Fruit fly (Drosophila melanogaster) whole organism, pupa: ENCODE measurements around the gene CG18178.
A peak's percentile ranks its signal among the peaks of the same experiment; 100 is the strongest.

Source experiments
- CG10348 ChIP-seq: fragments of 200-800 bp; sonication (Bioruptor generic); IDR thresholded peaks from 2 replicates; pipeline ENCODE4 v1.3.6; 2022; ENCODE audit warnings: missing biosample characterization, missing genetic modification characterization
- CG12605 ChIP-seq: fragments of 200-800 bp; sonication (Bioruptor generic); IDR thresholded peaks from 2 replicates; pipeline ENCODE4 v1.3.6; 2022; ENCODE audit warnings: missing biosample characterization, missing genetic modification characterization
- CG13204 ChIP-seq: fragments of 200-800 bp; sonication (Bioruptor generic); optimal IDR thresholded peaks from 2 replicates; lab custom pipeline; 2018; ENCODE audit warnings: missing biosample characterization, mild to moderate bottlenecking, missing genetic modification characterization, moderate library complexity
- CG14655 ChIP-seq: fragments of 200-800 bp; sonication (Bioruptor generic); optimal IDR thresholded peaks from 3 replicates; lab custom pipeline; 2017; ENCODE audit warnings: mild to moderate bottlenecking, missing biosample characterization, missing genetic modification reagents, missing genetic modification characterization
- CG15710 ChIP-seq: fragments of 200-800 bp; sonication (Bioruptor generic); optimal IDR thresholded peaks from 2 replicates; lab custom pipeline; 2018; ENCODE audit warnings: missing biosample characterization, mild to moderate bottlenecking, missing genetic modification characterization, moderate library complexity
- CG17806 ChIP-seq: fragments of 200-800 bp; sonication (Bioruptor generic); optimal IDR thresholded peaks from 2 replicates; lab custom pipeline; 2018; ENCODE audit warnings: missing biosample characterization, mild to moderate bottlenecking, missing genetic modification characterization, moderate library complexity
- CG32121 ChIP-seq: fragments of 200-800 bp; sonication (Bioruptor generic); IDR thresholded peaks from 2 replicates; pipeline ENCODE4 v1.3.6; 2022; ENCODE audit warnings: missing biosample characterization, missing genetic modification characterization
- CG34367 ChIP-seq: fragments of 200-800 bp; sonication (Bioruptor generic); optimal IDR thresholded peaks from 2 replicates; lab custom pipeline; 2018; ENCODE audit warnings: missing biosample characterization, mild to moderate bottlenecking, missing genetic modification characterization
- CG4496 ChIP-seq: fragments of 200-800 bp; sonication (Bioruptor generic); IDR thresholded peaks from 3 replicates; pipeline ENCODE4 v1.3.6; 2022; ENCODE audit warnings: missing biosample characterization, missing genetic modification characterization
- CG8159 ChIP-seq: fragments of 200-800 bp; sonication (Bioruptor generic); optimal IDR thresholded peaks from 3 replicates; lab custom pipeline; 2018; ENCODE audit warnings: missing biosample characterization, mild to moderate bottlenecking, missing genetic modification characterization, moderate library complexity
- CG8301 ChIP-seq: fragments of 200-800 bp; sonication (Bioruptor generic); optimal IDR thresholded peaks from 2 replicates; lab custom pipeline; 2018; ENCODE audit warnings: missing biosample characterization, mild to moderate bottlenecking, missing genetic modification characterization
- CG9948 ChIP-seq: fragments of 200-800 bp; sonication (Bioruptor generic); optimal IDR thresholded peaks from 2 replicates; lab custom pipeline; 2018; ENCODE audit warnings: missing biosample characterization, mild to moderate bottlenecking, missing genetic modification characterization, moderate library complexity
- D1 ChIP-seq: fragments of 200-800 bp; sonication (Bioruptor generic); optimal IDR thresholded peaks from 2 replicates; lab custom pipeline; 2018; ENCODE audit warnings: missing biosample characterization, mild to moderate bottlenecking, missing genetic modification characterization, moderate library complexity
- EcR ChIP-seq: fragments of 200-800 bp; sonication (Bioruptor generic); optimal IDR thresholded peaks from 3 replicates; lab custom pipeline; 2019; ENCODE audit warnings: missing biosample characterization, missing genetic modification characterization, mild to moderate bottlenecking, moderate library complexity, missing genetic modification reagents
- Ets98B ChIP-seq: fragments of 200-800 bp; sonication (Bioruptor generic); IDR thresholded peaks from 2 replicates; pipeline ENCODE4 v1.3.6; 2022; ENCODE audit warnings: missing biosample characterization, missing genetic modification characterization
- Pif1A ChIP-seq: fragments of 200-800 bp; sonication (Bioruptor generic); optimal IDR thresholded peaks from 3 replicates; lab custom pipeline; 2016; ENCODE audit warnings: missing biosample characterization, missing genetic modification characterization
- Pif1B ChIP-seq: fragments of 200-800 bp; sonication (Bioruptor generic); optimal IDR thresholded peaks from 3 replicates; lab custom pipeline; 2016; ENCODE audit warnings: missing biosample characterization, missing genetic modification characterization
- Snoo ChIP-seq: fragments of 200-800 bp; sonication (Bioruptor generic); optimal IDR thresholded peaks from 3 replicates; lab custom pipeline; 2017; ENCODE audit warnings: missing biosample characterization, mild to moderate bottlenecking, missing genetic modification characterization, inconsistent platforms
- fd96Ca ChIP-seq: fragments of 200-800 bp; sonication (Bioruptor generic); IDR thresholded peaks from 3 replicates; pipeline ENCODE4 v1.3.6; 2022; ENCODE audit warnings: missing biosample characterization, missing genetic modification characterization
- gl ChIP-seq: fragments of 200-800 bp; sonication (Bioruptor generic); optimal IDR thresholded peaks from 2 replicates; lab custom pipeline; 2018; ENCODE audit warnings: missing biosample characterization, mild to moderate bottlenecking, missing genetic modification characterization
- rn ChIP-seq: fragments of 200-800 bp; sonication (Bioruptor generic); IDR thresholded peaks from 2 replicates; pipeline ENCODE4 v1.3.6; 2022; ENCODE audit warnings: missing biosample characterization, missing genetic modification characterization

Gene CG18178

DNA sequence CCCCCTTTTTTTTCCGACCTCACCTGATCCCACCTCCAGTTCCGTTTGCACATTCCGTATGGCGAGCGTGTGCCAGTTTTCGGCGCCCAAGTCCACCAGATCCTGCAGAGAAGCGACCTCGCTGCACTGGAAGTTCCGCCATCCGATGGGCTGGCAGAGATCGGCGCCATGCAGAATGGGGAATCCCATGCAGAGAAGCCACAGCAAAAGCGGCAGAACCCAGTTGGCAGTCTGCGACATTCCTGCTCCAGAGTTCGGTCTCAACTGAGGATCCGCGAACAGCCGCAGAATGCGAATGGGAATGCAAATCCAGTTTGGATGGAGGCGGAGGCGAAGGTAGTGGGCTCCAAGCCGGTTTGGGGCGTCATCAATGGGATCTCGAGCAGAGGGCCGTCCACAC, 14.6 kb upstream of the CG18178 start, which contains the start of gene CG6749:
Gene CG6749 (minus strand): TSS at position 245 of the 400 bp plus-strand sequence.
- TF ChIP-seq fd96Ca (GFP tag; lab: Robert Waterston, UW) = 0 out of 3 replicates have a peak, but pooled peaks have one; percentile 25
- no peak for TF ChIP-seq gl (tag; lab: Kevin White, UChicago)
- no peak for TF ChIP-seq Snoo (tag; lab: Kevin White, UChicago)
- TF ChIP-seq CG12605 (GFP tag; lab: Robert Waterston, UW) = no peak

- TF ChIP-seq Ets98B (GFP tag; lab: Robert Waterston, UW) (peak; percentile 14; the same call in 1 of the 2 replicates), Snoo (tag; lab: Kevin White, UChicago) (peak; percentile 6), CG15710 (no peak), CG9948 (no peak)
Measured at dm6 chr3L:9729795-9730421, 11.0 kb upstream of the CG18178 start, which contains the start of gene ATPsynB. TSS of gene ATPsynB (plus strand) at chr3L:9729999.

DNA sequence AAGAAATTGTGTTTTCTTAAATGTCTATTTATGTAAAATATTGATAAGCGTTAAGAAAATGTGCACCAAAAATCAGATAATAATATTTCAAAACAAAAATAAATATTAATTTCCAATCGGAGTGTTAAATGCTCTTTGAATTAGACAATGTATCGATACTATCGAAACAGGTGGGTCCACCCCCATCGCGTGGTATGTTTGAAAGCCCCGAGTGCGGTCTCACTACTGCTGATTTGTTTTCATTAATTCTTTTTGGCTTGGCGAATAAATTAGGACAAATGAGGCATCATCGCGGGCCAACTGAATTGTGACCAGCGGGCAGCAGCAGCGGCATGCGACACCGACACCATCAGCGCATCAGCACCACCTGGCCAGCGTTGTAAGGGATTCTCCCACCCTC, 7.8 kb upstream of the CG18178 start, which contains the start of gene Naa60:
Gene Naa60 (plus strand): TSS at position 189 of the 400 bp plus-strand sequence.
- peak; percentile 50 for TF ChIP-seq CG8159 (tag; lab: Kevin White, UChicago)
- no peak for TF ChIP-seq CG9948
- no peak for TF ChIP-seq CG10348
- TF ChIP-seq, all 21 proteins: peak for 1

- TF ChIP-seq EcR (no peak), CG12605 (GFP tag; lab: Robert Waterston, UW) (no peak), CG4496 (GFP tag; lab: Robert Waterston, UW) (peak; percentile 79), Pif1A (no peak), D1 (no peak), CG32121 (GFP tag; lab: Robert Waterston, UW) (peak; percentile 65; the same call in 1 of the 2 replicates), fd96Ca (GFP tag; lab: Robert Waterston, UW) (no peak), CG8159 (tag; lab: Kevin White, UChicago) (peak; percentile 56), CG34367 (tag; lab: Kevin White, UChicago) (no peak), CG15710 (peak; percentile 59), CG17806 (peak; percentile 45), CG9948 (peak; percentile 28), Snoo (tag; lab: Kevin White, UChicago) (peak; percentile 60), gl (tag; lab: Kevin White, UChicago) (peak; percentile 12), CG13204 (GFP tag; lab: Kevin White, UChicago) (no peak), Ets98B (GFP tag; lab: Robert Waterston, UW) (peak; percentile 50; the same call in 1 of the 2 replicates), Pif1B (no peak), CG14655 (GFP tag; lab: Kevin White, UChicago) (no peak)
Measured at dm6 chr3L:9723108-9723507, 4.2 kb upstream of the CG18178 start, which contains the start of the genes nbs and defl. TSS of gene nbs (minus strand) at chr3L:9723194. TSS of gene defl (plus strand) at chr3L:9723423.

- TF ChIP-seq CG34367 (tag; lab: Kevin White, UChicago) (no peak), CG4496 (GFP tag; lab: Robert Waterston, UW) (no peak), EcR (no peak), Ets98B (GFP tag; lab: Robert Waterston, UW) (no peak), Snoo (tag; lab: Kevin White, UChicago) (no peak), D1 (no peak), CG13204 (GFP tag; lab: Kevin White, UChicago) (no peak), Pif1B (no peak), CG8301 (tag; lab: Kevin White, UChicago) (no peak), gl (tag; lab: Kevin White, UChicago) (no peak), CG15710 (no peak), fd96Ca (GFP tag; lab: Robert Waterston, UW) (no peak), CG17806 (no peak)
Measured at dm6 chr3L:9720102-9720501, 1.2 kb upstream of the CG18178 start.

- TF ChIP-seq Snoo (tag; lab: Kevin White, UChicago) (no peak), D1 (no peak), Ets98B (GFP tag; lab: Robert Waterston, UW) (no peak), Pif1B (no peak), CG17806 (no peak), gl (tag; lab: Kevin White, UChicago) (no peak), rn (no peak), CG12605 (GFP tag; lab: Robert Waterston, UW) (no peak), CG8159 (tag; lab: Kevin White, UChicago) (no peak), CG32121 (GFP tag; lab: Robert Waterston, UW) (no peak)
- TF ChIP-seq, all 21 proteins: peak for 0
Measured at dm6 chr3L:9717839-9718238, 1.1 kb downstream of the CG18178 start.

DNA sequence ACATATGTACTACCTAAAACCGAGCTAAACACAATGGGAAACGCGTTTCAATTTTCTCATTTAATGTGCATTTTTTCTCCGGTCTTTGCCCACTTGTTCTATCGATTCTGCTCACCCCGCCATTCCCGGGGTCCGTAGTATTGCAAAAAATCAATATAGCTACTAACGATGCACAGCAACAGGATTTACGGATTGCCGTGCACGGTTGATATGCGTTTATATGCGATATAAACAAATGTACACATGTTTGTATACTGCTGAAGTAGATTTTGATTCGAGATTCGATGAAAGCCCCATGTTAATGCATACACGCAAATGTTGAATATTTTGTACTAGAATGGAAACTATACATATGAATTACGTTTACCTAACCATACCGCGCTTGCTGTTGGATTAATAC, 1.8 kb downstream of the CG18178 start:
- TF ChIP-seq CG8301 (tag; lab: Kevin White, UChicago) = no peak
- no peak for TF ChIP-seq CG12605 (GFP tag; lab: Robert Waterston, UW)
- TF ChIP-seq Pif1A = no peak
- TF ChIP-seq CG10348 = no peak
- TF ChIP-seq CG14655 (GFP tag; lab: Kevin White, UChicago) = no peak
- no peak for TF ChIP-seq CG17806
- TF ChIP-seq, all 21 proteins: peak for 0
